Fruit fly (Drosophila melanogaster) whole organism, embryonic: Measurements from ENCODE around the gene Kaz1-ORFB.

ENCODE experiments used
- Bgb ChIP-seq: fragments of 200-800 bp; sonication (Bioruptor generic); IDR thresholded peaks from 2 replicates; pipeline ENCODE4 v1.3.6; 2022; ENCODE audit warnings: missing biosample characterization, missing genetic modification characterization; ENCODE audit not compliant: partially characterized antibody
- BtbVII ChIP-seq: fragments of 200-800 bp; sonication (Bioruptor generic); optimal IDR thresholded peaks from 3 replicates; lab custom pipeline; 2017; ENCODE audit warnings: missing biosample characterization, mild to moderate bottlenecking, missing genetic modification characterization
- CG1024 ChIP-seq: fragments of 200-800 bp; sonication (Bioruptor generic); IDR thresholded peaks from 2 replicates; pipeline ENCODE4 v1.3.6; 2022; ENCODE audit warnings: missing biosample characterization, missing genetic modification characterization
- CG13894 ChIP-seq: fragments of 200-800 bp; sonication (Bioruptor generic); optimal IDR thresholded peaks from 3 replicates; lab custom pipeline; 2018; ENCODE audit warnings: missing biosample characterization, mild to moderate bottlenecking, missing genetic modification characterization, moderate library complexity
- CG15269 ChIP-seq: fragments of 200-800 bp; sonication (Bioruptor generic); optimal IDR thresholded peaks from 2 replicates; lab custom pipeline; 2018; ENCODE audit warnings: missing biosample characterization, mild to moderate bottlenecking, missing genetic modification characterization, moderate library complexity
- CG1602 ChIP-seq: fragments of 200-800 bp; sonication (Bioruptor generic); optimal IDR thresholded peaks from 3 replicates; lab custom pipeline; 2016; ENCODE audit warnings: missing biosample characterization, missing genetic modification characterization
- CG2116 ChIP-seq: fragments of 200-800 bp; sonication (Bioruptor generic); optimal IDR thresholded peaks from 3 replicates; lab custom pipeline; 2018; ENCODE audit warnings: missing biosample characterization, mild to moderate bottlenecking, missing genetic modification characterization
- CG2712 ChIP-seq: fragments of 200-800 bp; optimal IDR thresholded peaks from 3 replicates; lab custom pipeline; 2019; ENCODE audit warnings: missing biosample characterization, mild to moderate bottlenecking, missing genetic modification characterization, moderate library complexity
- CG3065 ChIP-seq: fragments of 200-800 bp; sonication (Bioruptor generic); optimal IDR thresholded peaks from 2 replicates; lab custom pipeline; 2016; ENCODE audit warnings: missing biosample characterization, missing genetic modification characterization
- CG31365 ChIP-seq: fragments of 200-800 bp; sonication (Bioruptor generic); optimal IDR thresholded peaks from 2 replicates; lab custom pipeline; 2018; ENCODE audit warnings: missing biosample characterization, mild to moderate bottlenecking, missing genetic modification characterization
- CG3281 ChIP-seq: fragments of 200-800 bp; sonication (Bioruptor generic); optimal IDR thresholded peaks from 3 replicates; lab custom pipeline; 2017; ENCODE audit warnings: missing biosample characterization, mild to moderate bottlenecking, missing genetic modification characterization
- CG34376 ChIP-seq: fragments of 200-800 bp; sonication (Bioruptor generic); optimal IDR thresholded peaks from 2 replicates; lab custom pipeline; 2018; ENCODE audit warnings: missing biosample characterization, mild to moderate bottlenecking, missing genetic modification characterization
- CG3726 ChIP-seq: fragments of 200-800 bp; sonication (Bioruptor generic); IDR thresholded peaks from 3 replicates; pipeline ENCODE4, ENCODE4 v1.3.6; 2022; ENCODE audit warnings: missing biosample characterization, missing genetic modification characterization
- CG4617 ChIP-seq: fragments of 200-800 bp; sonication (Bioruptor generic); optimal IDR thresholded peaks from 3 replicates; lab custom pipeline; 2016; ENCODE audit warnings: missing biosample characterization, missing genetic modification characterization, borderline replicate concordance
- CG5953 ChIP-seq: fragments of 200-800 bp; sonication (Bioruptor generic); IDR thresholded peaks from 2 replicates; pipeline ENCODE4 v1.3.6; 2022; ENCODE audit warnings: missing biosample characterization, missing genetic modification characterization
- CG6689 ChIP-seq: fragments of 200-800 bp; sonication (Bioruptor generic); IDR thresholded peaks from 2 replicates; pipeline ENCODE4 v1.3.6; 2022; ENCODE audit warnings: missing biosample characterization, missing genetic modification characterization
- CG8089 ChIP-seq: fragments of 200-800 bp; sonication (Bioruptor generic); optimal IDR thresholded peaks from 3 replicates; lab custom pipeline; 2016; ENCODE audit warnings: missing biosample characterization, missing genetic modification characterization
- CG9932 ChIP-seq: fragments of 200-800 bp; sonication (Bioruptor generic); IDR thresholded peaks from 2 replicates; pipeline ENCODE4 v1.3.6; 2022; ENCODE audit warnings: missing biosample characterization, missing genetic modification characterization
- CoRest ChIP-seq: fragments of 200-800 bp; sonication (Bioruptor generic); optimal IDR thresholded peaks from 3 replicates; lab custom pipeline; 2018; ENCODE audit warnings: missing biosample characterization, mild to moderate bottlenecking, missing genetic modification characterization, moderate library complexity
- Ets97D ChIP-seq: fragments of 200-800 bp; sonication (Bioruptor generic); optimal IDR thresholded peaks from 3 replicates; lab custom pipeline; 2016; ENCODE audit warnings: missing biosample characterization, missing genetic modification characterization
- Hr3 ChIP-seq: fragments of 200-800 bp; sonication (Bioruptor generic); optimal IDR thresholded peaks from 3 replicates; lab custom pipeline; 2016; ENCODE audit warnings: missing biosample characterization, missing genetic modification characterization
- Hr39 ChIP-seq: fragments of >200 bp; optimal IDR thresholded peaks from 2 replicates; lab custom pipeline; 2017
- Lim3 ChIP-seq: fragments of 200-800 bp; sonication (Bioruptor generic); IDR thresholded peaks from 2 replicates; pipeline ENCODE4 v1.3.6; 2022; ENCODE audit warnings: missing biosample characterization, missing genetic modification characterization
- Med ChIP-seq: fragments of 200-800 bp; sonication (Bioruptor generic); peaks from one replicate; lab custom pipeline; 2016; ENCODE audit warnings: missing biosample characterization, missing genetic modification characterization, mild to moderate bottlenecking, inconsistent platforms, moderate library complexity
- NC2β ChIP-seq: fragments of 200-800 bp; sonication (Bioruptor generic); optimal IDR thresholded peaks from 2 replicates; lab custom pipeline; 2016; ENCODE audit warnings: missing biosample characterization, missing genetic modification characterization
- NfI ChIP-seq: fragments of 200-800 bp; sonication (Bioruptor generic); optimal IDR thresholded peaks from 3 replicates; lab custom pipeline; 2018; ENCODE audit warnings: missing biosample characterization, mild to moderate bottlenecking, missing genetic modification characterization, moderate library complexity
- Oli ChIP-seq: fragments of 200-800 bp; sonication (Bioruptor generic); optimal IDR thresholded peaks from 2 replicates; lab custom pipeline; 2018; ENCODE audit warnings: missing biosample characterization, mild to moderate bottlenecking, missing genetic modification characterization, moderate library complexity
- Rfx ChIP-seq: fragments of 200-800 bp; sonication (Bioruptor generic); IDR thresholded peaks from 2 replicates; pipeline ENCODE4 v1.3.6; 2022; ENCODE audit warnings: missing biosample characterization, missing genetic modification characterization
- Sox102F ChIP-seq: fragments of 200-800 bp; sonication (Bioruptor generic); optimal IDR thresholded peaks from 2 replicates; lab custom pipeline; 2018; ENCODE audit warnings: missing biosample characterization, mild to moderate bottlenecking, missing genetic modification characterization, moderate library complexity
- Taf1 ChIP-seq: fragments of 200-800 bp; sonication (Bioruptor generic); IDR thresholded peaks from 2 replicates; pipeline ENCODE4 v1.3.6; 2022; ENCODE audit warnings: missing biosample characterization, missing genetic modification characterization
- al ChIP-seq: fragments of 200-800 bp; sonication (Bioruptor generic); IDR thresholded peaks from 2 replicates; pipeline ENCODE4 v1.3.6; 2022; ENCODE audit warnings: missing biosample characterization, missing genetic modification characterization
- az2 ChIP-seq: fragments of 200-800 bp; sonication (Bioruptor generic); optimal IDR thresholded peaks from 3 replicates; lab custom pipeline; 2016; ENCODE audit warnings: missing biosample characterization, missing genetic modification characterization
- bbx ChIP-seq: fragments of 200-800 bp; sonication (Bioruptor generic); IDR thresholded peaks from 2 replicates; pipeline ENCODE4 v1.3.6; 2022; ENCODE audit warnings: missing biosample characterization, missing genetic modification characterization; ENCODE audit not compliant: partially characterized antibody
- croc ChIP-seq: fragments of 200-800 bp; sonication (Bioruptor generic); conservative IDR thresholded peaks from 3 replicates; pipeline ENCODE4 v1.3.6; 2022; ENCODE audit warnings: missing biosample characterization, missing genetic modification characterization
- disco-r ChIP-seq: fragments of 200-800 bp; sonication (Bioruptor generic); optimal IDR thresholded peaks from 2 replicates; lab custom pipeline; 2016; ENCODE audit warnings: missing biosample characterization, missing genetic modification characterization
- gem ChIP-seq: fragments of 200-800 bp; sonication (Bioruptor generic); optimal IDR thresholded peaks from 2 replicates; lab custom pipeline; 2019; ENCODE audit warnings: missing biosample characterization, mild to moderate bottlenecking, missing genetic modification characterization, moderate library complexity
- jigr1 ChIP-seq: fragments of 200-800 bp; sonication (Bioruptor generic); IDR thresholded peaks from 3 replicates; pipeline ENCODE4 v1.3.6; 2022; ENCODE audit warnings: missing biosample characterization, missing genetic modification characterization
- knrl ChIP-seq: fragments of 200-800 bp; sonication (Bioruptor generic); IDR thresholded peaks from 3 replicates; pipeline ENCODE4 v1.3.6; 2022; ENCODE audit warnings: missing biosample characterization, missing genetic modification characterization; ENCODE audit not compliant: partially characterized antibody
- lilli ChIP-seq: fragments of 200-800 bp; sonication (Bioruptor generic); optimal IDR thresholded peaks from 3 replicates; lab custom pipeline; 2016; ENCODE audit warnings: missing biosample characterization, missing genetic modification characterization
- lmd ChIP-seq: fragments of 200-800 bp; sonication (Bioruptor generic); IDR thresholded peaks from 2 replicates; pipeline ENCODE4 v1.3.6; 2022; ENCODE audit warnings: missing biosample characterization, missing genetic modification characterization
- pita ChIP-seq: fragments of 200-800 bp; sonication (Bioruptor generic); optimal IDR thresholded peaks from 2 replicates; lab custom pipeline; 2017; ENCODE audit warnings: missing biosample characterization, mild to moderate bottlenecking, missing genetic modification characterization
- run ChIP-seq: fragments of 200-800 bp; sonication (Bioruptor generic); optimal IDR thresholded peaks from 3 replicates; lab custom pipeline; 2018; ENCODE audit warnings: missing biosample characterization, mild to moderate bottlenecking, missing genetic modification characterization
- sc ChIP-seq, 3 experiments: fragments of >200 bp in 2 of 3; fragments of 200-800 bp in 1 of 3; sonication (Bioruptor generic) in 1 of 3; optimal IDR thresholded peaks; 2 replicates in 2 of 3; 3 replicates in 1 of 3; lab custom pipeline; 2017; ENCODE audit warnings: mild to moderate bottlenecking in 1 of 3, missing biosample characterization in 1 of 3, missing genetic modification characterization in 1 of 3, missing genetic modification reagents in 1 of 3
- sd ChIP-seq: fragments of 200-800 bp; sonication (Bioruptor generic); optimal IDR thresholded peaks from 3 replicates; lab custom pipeline; 2018; ENCODE audit warnings: missing biosample characterization, mild to moderate bottlenecking, missing genetic modification characterization, moderate library complexity
- tgo ChIP-seq: fragments of 200-800 bp; sonication (Bioruptor generic); IDR thresholded peaks from 3 replicates; pipeline ENCODE4 v1.3.6; 2022; ENCODE audit warnings: missing biosample characterization, missing genetic modification characterization
- trh ChIP-seq: fragments of 200-800 bp; sonication (Bioruptor generic); optimal IDR thresholded peaks from 2 replicates; lab custom pipeline; 2016; ENCODE audit warnings: missing biosample characterization, missing genetic modification characterization
- unpg ChIP-seq: fragments of 200-800 bp; sonication (Bioruptor generic); optimal IDR thresholded peaks from 3 replicates; lab custom pipeline; 2018; ENCODE audit warnings: missing biosample characterization, mild to moderate bottlenecking, missing genetic modification characterization, moderate library complexity
- vvl ChIP-seq: fragments of 200-800 bp; sonication (Bioruptor generic); IDR thresholded peaks from 2 replicates; pipeline ENCODE4 v1.3.6; 2022; ENCODE audit warnings: missing biosample characterization, missing genetic modification characterization
- zen ChIP-seq: fragments of 200-800 bp; sonication (Bioruptor generic); optimal IDR thresholded peaks from 3 replicates; lab custom pipeline; 2018; ENCODE audit warnings: missing biosample characterization, mild to moderate bottlenecking, missing genetic modification characterization, moderate library complexity
- zfh1 ChIP-seq: fragments of 200-800 bp; sonication (Bioruptor generic); IDR thresholded peaks from 3 replicates; pipeline ENCODE4 v1.3.6; 2022; ENCODE audit warnings: missing biosample characterization, missing genetic modification characterization

Gene Kaz1-ORFB

dm6 chr3L:199050-199745 is 17.2 kb upstream of the Kaz1-ORFB start (continued):
- TF ChIP-seq croc, result peak; percentile 20; the same call in 1 of the 3 replicates
- no peak for TF ChIP-seq CG15269 (tag; lab: Kevin White, UChicago)
- no peak for TF ChIP-seq CG1602
- peak; percentile 48; the same call in 2 of the 3 replicates for TF ChIP-seq jigr1 (GFP tag; lab: Robert Waterston, UW)
- TF ChIP-seq vvl (GFP tag; lab: Robert Waterston, UW), result peak; percentile 56
- no peak for TF ChIP-seq lmd
- TF ChIP-seq CG9932 (GFP tag; lab: Robert Waterston, UW), result peak; percentile 44
- peak; percentile 93 for TF ChIP-seq Med (GFP tag; lab: Kevin White, UChicago)
- no peak for TF ChIP-seq Sox102F (GFP tag; lab: Kevin White, UChicago)
- TF ChIP-seq Bgb (GFP tag; lab: Robert Waterston, UW), result peak; percentile 54; the same call in 1 of the 2 replicates
- TF ChIP-seq CG13894 (tag; lab: Kevin White, UChicago), result no peak
- no peak for TF ChIP-seq NfI
- TF ChIP-seq Hr3 (GFP tag; lab: Kevin White, UChicago), result no peak
- TF ChIP-seq disco-r, result no peak
- TF ChIP-seq Rfx (GFP tag; lab: Robert Waterston, UW), result peak; percentile 52
- peak; percentile 98 for TF ChIP-seq CG4617 (GFP tag; lab: Kevin White, UChicago)
- TF ChIP-seq bbx (GFP tag; lab: Robert Waterston, UW), result peak; percentile 60
- no peak for TF ChIP-seq sd (tag; lab: Kevin White, UChicago)
- TF ChIP-seq NC2β (GFP tag; lab: Kevin White, UChicago), result no peak
- peak; percentile 52; the same call in 2 of the 3 replicates for TF ChIP-seq tgo (GFP tag; lab: Robert Waterston, UW)
- no peak for TF ChIP-seq az2 (GFP tag; lab: Kevin White, UChicago)
- no peak for TF ChIP-seq CG5953 (GFP tag; lab: Robert Waterston, UW)
- no peak for TF ChIP-seq trh (GFP tag; lab: Kevin White, UChicago)
- no peak for TF ChIP-seq zen (tag; lab: Kevin White, UChicago)
- TF ChIP-seq unpg (GFP tag; lab: Kevin White, UChicago), result no peak
- no peak for TF ChIP-seq gem (tag; lab: Kevin White, UChicago)
- TF ChIP-seq CG8089, result no peak
- no peak for TF ChIP-seq CG34376
- TF ChIP-seq BtbVII (GFP tag; lab: Kevin White, UChicago), result no peak
- TF ChIP-seq Ets97D (GFP tag; lab: Kevin White, UChicago), result no peak
- TF ChIP-seq CG31365 (tag; lab: Kevin White, UChicago), result peak; percentile 70
- no peak for TF ChIP-seq CG3065 (GFP tag; lab: Kevin White, UChicago)
- TF ChIP-seq sc (optimal IDR thresholded peaks at IDR 0.05; lab: Kevin White, UChicago), result no peak
- no peak for TF ChIP-seq sc (GFP tag; optimal IDR thresholded peaks at IDR 0.05; lab: Kevin White, UChicago)
- no peak for TF ChIP-seq CG3726 (GFP tag; lab: Robert Waterston, UW)
- no peak for TF ChIP-seq Oli (tag; lab: Kevin White, UChicago)
- TF ChIP-seq knrl (GFP tag; lab: Robert Waterston, UW), result peak; percentile 42; the same call in 2 of the 3 replicates
- no peak for TF ChIP-seq CG2116 (GFP tag; lab: Kevin White, UChicago)
- TF ChIP-seq CG6689 (GFP tag; lab: Robert Waterston, UW), result no peak
- peak; percentile 46; the same call in 1 of the 2 replicates for TF ChIP-seq CG1024 (GFP tag; lab: Robert Waterston, UW)
- no peak for TF ChIP-seq CoRest (tag; lab: Kevin White, UChicago)
- TF ChIP-seq zfh1, result 0 out of 3 replicates have a peak, but pooled peaks have one; percentile 13
- no peak for TF ChIP-seq al (GFP tag; lab: Robert Waterston, UW)
- TF ChIP-seq Lim3 (GFP tag; lab: Robert Waterston, UW), result no peak
- no peak for TF ChIP-seq run (tag; lab: Kevin White, UChicago)
- TF ChIP-seq lilli (GFP tag; lab: Kevin White, UChicago), result no peak
- TF ChIP-seq CG2712 (tag; lab: Kevin White, UChicago), result no peak
- TF ChIP-seq Hr39 (lab: Kevin White, UChicago), result no peak
- no peak for TF ChIP-seq CG3281 (GFP tag; lab: Kevin White, UChicago)
- no peak for TF ChIP-seq Taf1 (GFP tag; lab: Robert Waterston, UW)
- no peak for TF ChIP-seq pita (GFP tag; lab: Kevin White, UChicago)
